Worm (Caenorhabditis elegans) whole organism, L2 larva: Measurements from ENCODE around the gene srw-26.

Source experiments
- C34F6.9 ChIP-seq: fragments of 150-350 bp; optimal IDR thresholded peaks from 2 replicates; lab custom pipeline; 2014; ENCODE audit warnings: missing biosample characterization, missing genetic modification characterization
- F13H6.1 ChIP-seq: sonication (generic microtip); optimal IDR thresholded peaks from 2 replicates; lab custom pipeline; 2016; ENCODE audit warnings: missing genetic modification characterization, missing compliant biosample characterization
- Y55F3AM.14 ChIP-seq: fragments of 200-800 bp; sonication (Bioruptor generic); optimal IDR thresholded peaks from 2 replicates; lab custom pipeline; 2018; ENCODE audit warnings: mild to moderate bottlenecking, missing genetic modification characterization, missing compliant biosample characterization
- ZK546.5 ChIP-seq: sonication (generic microtip); optimal IDR thresholded peaks from 2 replicates; lab custom pipeline; 2017; ENCODE audit warnings: missing biosample characterization, missing genetic modification characterization
- alr-1 ChIP-seq: fragments of 150-350 bp; optimal IDR thresholded peaks from 2 replicates; lab custom pipeline; 2014; ENCODE audit warnings: missing biosample characterization, missing genetic modification characterization
- ama-1 ChIP-seq: fragments of 150-350 bp; optimal IDR thresholded peaks from 2 replicates; lab custom pipeline; 2018; ENCODE audit warnings: inconsistent platforms
- blmp-1 ChIP-seq: sonication (generic microtip); optimal IDR thresholded peaks from 2 replicates; lab custom pipeline; 2017; ENCODE audit warnings: missing genetic modification characterization, mild to moderate bottlenecking, missing compliant biosample characterization, antibody characterized with exemption, moderate library complexity; ENCODE audit not compliant: insufficient read depth
- ceh-16 ChIP-seq: fragments of 150-350 bp; optimal IDR thresholded peaks from 2 replicates; lab custom pipeline; 2014; ENCODE audit warnings: missing biosample characterization, missing genetic modification characterization
- ceh-82 ChIP-seq: fragments of 150-350 bp; optimal IDR thresholded peaks from 2 replicates; lab custom pipeline; 2014; ENCODE audit warnings: missing biosample characterization, missing genetic modification characterization
- crh-2 ChIP-seq: sonication (generic microtip); optimal IDR thresholded peaks from 2 replicates; lab custom pipeline; 2017; ENCODE audit warnings: missing biosample characterization, missing genetic modification characterization
- dmd-4 ChIP-seq: sonication (generic microtip); optimal IDR thresholded peaks from 2 replicates; lab custom pipeline; 2017; ENCODE audit warnings: missing biosample characterization, missing genetic modification characterization
- elt-3 ChIP-seq: sonication (generic microtip); optimal IDR thresholded peaks from 2 replicates; lab custom pipeline; 2017; ENCODE audit warnings: missing biosample characterization, missing genetic modification characterization
- fos-1 ChIP-seq: fragments of 150-350 bp; optimal IDR thresholded peaks from 2 replicates; lab custom pipeline; 2014; ENCODE audit warnings: missing biosample characterization, missing genetic modification characterization
- lin-13 ChIP-seq: fragments of 150-350 bp; optimal IDR thresholded peaks from 2 replicates; lab custom pipeline; 2014; ENCODE audit warnings: missing biosample characterization, missing genetic modification reagents, missing genetic modification characterization
- lin-39 ChIP-seq: fragments of 150-350 bp; optimal IDR thresholded peaks from 2 replicates; lab custom pipeline; 2014; ENCODE audit warnings: missing biosample characterization, missing genetic modification reagents, missing genetic modification characterization
- mbf-1 ChIP-seq: sonication (generic microtip); optimal IDR thresholded peaks from 2 replicates; lab custom pipeline; 2017; ENCODE audit warnings: missing biosample characterization, missing genetic modification characterization
- mdl-1 ChIP-seq, 2 experiments: fragments of 150-350 bp in 1 of 2; sonication (generic microtip) in 1 of 2; optimal IDR thresholded peaks; 2 replicates each; lab custom pipeline; 2017; ENCODE audit warnings: missing biosample characterization in 2 of 2, missing genetic modification characterization in 2 of 2
- nhr-10 ChIP-seq: sonication (generic microtip); optimal IDR thresholded peaks from 2 replicates; lab custom pipeline; 2017; ENCODE audit warnings: missing biosample characterization, missing genetic modification characterization
- nhr-11 ChIP-seq: fragments of 150-350 bp; optimal IDR thresholded peaks from 2 replicates; lab custom pipeline; 2014; ENCODE audit warnings: missing biosample characterization, missing genetic modification characterization
- nhr-129 ChIP-seq: fragments of 150-350 bp; optimal IDR thresholded peaks from 2 replicates; lab custom pipeline; 2014; ENCODE audit warnings: missing biosample characterization, missing genetic modification characterization
- nhr-21 ChIP-seq: fragments of 150-350 bp; optimal IDR thresholded peaks from 2 replicates; lab custom pipeline; 2014; ENCODE audit warnings: missing biosample characterization, missing genetic modification characterization
- nhr-6 ChIP-seq: fragments of 150-350 bp; optimal IDR thresholded peaks from 2 replicates; lab custom pipeline; 2014; ENCODE audit warnings: missing biosample characterization, missing genetic modification characterization
- peb-1 ChIP-seq: fragments of 150-350 bp; optimal IDR thresholded peaks from 2 replicates; lab custom pipeline; 2014; ENCODE audit warnings: missing biosample characterization, missing genetic modification characterization
- sem-4 ChIP-seq: fragments of 150-350 bp; optimal IDR thresholded peaks from 2 replicates; lab custom pipeline; 2014; ENCODE audit warnings: missing biosample characterization, missing genetic modification reagents, missing genetic modification characterization
- skn-1 ChIP-seq: sonication (generic microtip); optimal IDR thresholded peaks from 2 replicates; lab custom pipeline; 2017; ENCODE audit warnings: missing biosample characterization, missing genetic modification characterization
- sma-3 ChIP-seq: sonication (generic microtip); optimal IDR thresholded peaks from 2 replicates; lab custom pipeline; 2016; ENCODE audit warnings: missing genetic modification reagents, missing genetic modification characterization, missing compliant biosample characterization
- sma-9 ChIP-seq, 2 experiments: fragments of 150-350 bp in 1 of 2; sonication (generic microtip) in 1 of 2; optimal IDR thresholded peaks; 2 replicates each; lab custom pipeline; 2014 to 2016; ENCODE audit warnings: missing genetic modification characterization in 2 of 2, mild to moderate bottlenecking in 1 of 2, missing biosample characterization in 1 of 2, missing compliant biosample characterization in 1 of 2, missing genetic modification reagents in 1 of 2, moderate library complexity in 1 of 2
- unc-55 ChIP-seq: fragments of 150-350 bp; sonication (generic microtip); optimal IDR thresholded peaks from 3 replicates; lab custom pipeline; 2014; ENCODE audit warnings: missing biosample characterization, missing genetic modification reagents, missing genetic modification characterization
- unc-62 ChIP-seq: fragments of 150-350 bp; optimal IDR thresholded peaks from 2 replicates; lab custom pipeline; 2014; ENCODE audit warnings: missing biosample characterization, missing genetic modification reagents, missing genetic modification characterization
- ztf-1 ChIP-seq: fragments of 200-800 bp; sonication (Bioruptor generic); conservative IDR thresholded peaks from 2 replicates; pipeline ENCODE4 v1.3.6; 2022; ENCODE audit warnings: missing genetic modification characterization, missing compliant biosample characterization
- ztf-11 ChIP-seq: sonication (generic microtip); optimal IDR thresholded peaks from 2 replicates; lab custom pipeline; 2017; ENCODE audit warnings: missing biosample characterization, missing genetic modification characterization
- ztf-4 ChIP-seq: fragments of 150-350 bp; optimal IDR thresholded peaks from 2 replicates; lab custom pipeline; 2014; ENCODE audit warnings: missing biosample characterization, missing genetic modification characterization

srw-26 gene

ce11 chrV:15921102-15921501, 11.2 kb downstream of the srw-26 start, which contains the start of gene cdr-1:
Gene cdr-1 (plus strand): TSS chrV:15921309.
- TF ChIP-seq nhr-10 (tag; lab: Kevin White, UChicago): no peak
- TF ChIP-seq ama-1 (lab: Kevin White, UChicago): no peak

- TF ChIP-seq mbf-1 (tag; lab: Kevin White, UChicago) (no peak), nhr-129 (tag; lab: Kevin White, UChicago) (no peak), ZK546.5 (tag; lab: Kevin White, UChicago) (no peak), ztf-1 (no peak), ztf-4 (tag; lab: Kevin White, UChicago) (no peak), fos-1 (no peak)
Measured at ce11 chrV:15920273-15920672, 12.0 kb downstream of the srw-26 start, which contains the start of gene F35E8.10. Gene F35E8.10 (minus strand): TSS chrV:15920373.

ce11 chrV:15917458-15917857, 14.8 kb downstream of the srw-26 start, which contains the start of gene F35E8.9:
Gene F35E8.9 (minus strand): TSS chrV:15917558.
- TF ChIP-seq nhr-6 (tag; lab: Kevin White, UChicago): no peak
- no peak for TF ChIP-seq skn-1
- TF ChIP-seq lin-39: no peak
- TF ChIP-seq ceh-16 (tag; lab: Kevin White, UChicago): no peak
- TF ChIP-seq F13H6.1 (tag; lab: Kevin White, UChicago): no peak
- no peak for TF ChIP-seq peb-1 (tag; lab: Kevin White, UChicago)
- no peak for TF ChIP-seq ceh-82 (tag; lab: Kevin White, UChicago)
- TF ChIP-seq elt-3 (tag; lab: Kevin White, UChicago): no peak
- no peak for TF ChIP-seq sma-3 (GFP tag; lab: Kevin White, UChicago)
- no peak for TF ChIP-seq nhr-10 (tag; lab: Kevin White, UChicago)
- TF ChIP-seq ztf-1: no peak
- TF ChIP-seq unc-55 (GFP tag; lab: Kevin White, UChicago): no peak
- no peak for TF ChIP-seq mbf-1 (tag; lab: Kevin White, UChicago)
- no peak for TF ChIP-seq dmd-4 (tag; lab: Kevin White, UChicago)
- no peak for TF ChIP-seq unc-62 (GFP tag; lab: Kevin White, UChicago)
- TF ChIP-seq ama-1 (lab: Kevin White, UChicago): no peak
- TF ChIP-seq nhr-21 (tag; lab: Kevin White, UChicago): no peak
- TF ChIP-seq alr-1: no peak
- no peak for TF ChIP-seq C34F6.9 (tag; lab: Kevin White, UChicago)

ce11 chrV:15915919-15916318, 16.4 kb downstream of the srw-26 start, which contains the start of gene gst-38:
Gene gst-38 (minus strand): TSS chrV:15916070.
- no peak for TF ChIP-seq Y55F3AM.14 (GFP tag; lab: Kevin White, UChicago)
- TF ChIP-seq crh-2 (tag; lab: Kevin White, UChicago): peak; percentile 30
- no peak for TF ChIP-seq nhr-11
- TF ChIP-seq sma-9 (GFP tag; optimal IDR thresholded peaks at IDR 0.05; lab: Kevin White, UChicago): peak; percentile 57
- TF ChIP-seq sma-9 (tag; optimal IDR thresholded peaks at IDR 0.05; lab: Kevin White, UChicago): no peak
- TF ChIP-seq ztf-4 (tag; lab: Kevin White, UChicago): no peak
- TF ChIP-seq mdl-1 (tag; optimal IDR thresholded peaks at IDR 0.05; lab: Kevin White, UChicago): no peak
- TF ChIP-seq nhr-21 (tag; lab: Kevin White, UChicago): no peak
- peak; percentile 63 for TF ChIP-seq fos-1
- TF ChIP-seq skn-1: no peak

DNA sequence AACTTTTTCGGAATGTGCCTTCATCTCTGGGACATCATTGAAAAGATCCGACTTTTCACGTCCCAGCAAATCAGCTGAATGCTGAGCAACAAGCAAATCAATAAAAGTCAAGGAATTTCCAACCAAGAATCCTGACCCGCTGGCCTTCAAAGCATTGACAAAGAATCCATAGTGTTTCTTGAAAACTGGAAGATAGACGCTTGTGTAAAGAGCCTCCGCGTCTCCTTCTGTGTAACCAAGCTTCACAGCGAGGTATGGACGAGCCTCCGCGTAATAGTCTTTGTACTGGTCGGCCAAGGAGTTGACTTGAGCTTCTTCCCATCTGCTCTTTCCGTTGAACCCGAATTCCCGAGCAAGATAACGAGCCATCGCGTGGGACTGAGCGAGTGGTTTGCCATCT, 17.0 kb downstream of the srw-26 start:
- TF ChIP-seq ztf-11 (no peak), ceh-16 (tag; lab: Kevin White, UChicago) (no peak), nhr-6 (tag; lab: Kevin White, UChicago) (no peak), dmd-4 (tag; lab: Kevin White, UChicago) (no peak), unc-55 (GFP tag; lab: Kevin White, UChicago) (no peak), ztf-4 (tag; lab: Kevin White, UChicago) (no peak), sem-4 (no peak), sma-3 (GFP tag; lab: Kevin White, UChicago) (no peak), ZK546.5 (tag; lab: Kevin White, UChicago) (no peak), alr-1 (no peak), lin-13 (GFP tag; lab: Kevin White, UChicago) (no peak), blmp-1 (tag; lab: Kevin White, UChicago) (no peak)
